Worm (Caenorhabditis elegans) whole organism, late embryonic: ENCODE results near the gene ddx-17.

Experiments
- ceh-30 ChIP-seq: fragments of 150-350 bp; optimal IDR thresholded peaks from 2 replicates; lab custom pipeline; 2014; ENCODE audit warnings: missing biosample characterization, missing genetic modification characterization
- hlh-13 ChIP-seq: fragments of 200-800 bp; sonication (Bioruptor generic); optimal IDR thresholded peaks from 2 replicates; lab custom pipeline; 2018; ENCODE audit warnings: mild to moderate bottlenecking, missing genetic modification characterization, missing compliant biosample characterization
- nhr-232 ChIP-seq: sonication (generic microtip); optimal IDR thresholded peaks from 2 replicates; lab custom pipeline; 2016; ENCODE audit warnings: missing genetic modification characterization, missing compliant biosample characterization
- ttx-3 ChIP-seq: sonication (generic microtip); optimal IDR thresholded peaks from 2 replicates; lab custom pipeline; 2016; ENCODE audit warnings: missing genetic modification reagents, missing genetic modification characterization, missing compliant biosample characterization

DNA sequence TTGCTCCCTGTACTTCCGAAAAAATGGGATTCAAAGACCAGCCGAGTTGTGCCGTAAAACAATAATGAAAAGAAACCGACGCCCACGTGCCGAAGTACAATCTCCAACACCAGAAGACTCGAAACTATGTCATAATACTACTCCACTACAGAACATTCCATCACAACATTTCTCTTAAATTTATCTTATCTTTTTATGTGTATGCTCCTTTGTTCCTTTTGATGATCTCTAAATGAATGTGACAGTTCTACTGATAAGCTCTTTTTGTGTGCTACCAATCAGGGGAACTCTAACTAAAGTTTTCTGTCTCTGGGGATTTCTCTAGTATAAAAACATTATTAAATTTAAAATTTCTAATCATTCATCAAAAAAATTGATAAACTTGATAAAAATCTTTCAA, 25.0 kb downstream of the ddx-17 start:
- no peak for TF ChIP-seq ttx-3 (tag; lab: Kevin White, UChicago)
- TF ChIP-seq nhr-232 = no peak
- TF ChIP-seq ceh-30 (tag; lab: Kevin White, UChicago) = no peak
- TF ChIP-seq hlh-13 (GFP tag; lab: Kevin White, UChicago) = no peak
